Worm (Caenorhabditis elegans) whole organism, young adult: ENCODE data around the gene kap-1.
A peak's percentile ranks its signal among the peaks of the same experiment; 100 is the strongest.

Source experiments
- B0019.2 ChIP-seq: fragments of 200-800 bp; sonication (Bioruptor generic); conservative IDR thresholded peaks from 2 replicates; pipeline ENCODE4 v1.3.6; 2022; ENCODE audit warnings: missing genetic modification reagents, missing genetic modification characterization, missing compliant biosample characterization
- B0336.3 ChIP-seq: fragments of 200-800 bp; sonication (Bioruptor generic); IDR thresholded peaks from 2 replicates; pipeline ENCODE4 v1.3.6; 2022; ENCODE audit warnings: missing genetic modification characterization, missing compliant biosample characterization
- F10E7.11 ChIP-seq: sonication (generic microtip); optimal IDR thresholded peaks from 2 replicates; lab custom pipeline; 2017; ENCODE audit warnings: mild to moderate bottlenecking, missing genetic modification characterization, moderate library complexity, missing compliant biosample characterization
- F37B4.10 ChIP-seq: fragments of 200-800 bp; sonication (Bioruptor generic); IDR thresholded peaks from 2 replicates; pipeline ENCODE4 v1.3.6; 2022; ENCODE audit warnings: missing genetic modification characterization, missing compliant biosample characterization
- F55B11.4 ChIP-seq: sonication (generic microtip); optimal IDR thresholded peaks from 2 replicates; lab custom pipeline; 2016; ENCODE audit warnings: missing compliant biosample characterization, missing genetic modification characterization, borderline replicate concordance; ENCODE audit not compliant: insufficient read depth
- F57A8.1 ChIP-seq: fragments of 200-800 bp; sonication (Bioruptor generic); optimal IDR thresholded peaks from 2 replicates; lab custom pipeline; 2018; ENCODE audit warnings: mild to moderate bottlenecking, missing genetic modification characterization, moderate library complexity, missing compliant biosample characterization
- K11D2.4 ChIP-seq: fragments of 200-800 bp; sonication (Bioruptor generic); IDR thresholded peaks from 2 replicates; pipeline ENCODE4 v1.3.6; 2022; ENCODE audit warnings: missing genetic modification reagents, missing genetic modification characterization, missing compliant biosample characterization
- T07F8.4 ChIP-seq: sonication (generic microtip); optimal IDR thresholded peaks from 2 replicates; lab custom pipeline; 2016; ENCODE audit warnings: mild to moderate bottlenecking, missing genetic modification characterization, moderate library complexity, missing compliant biosample characterization
- ZK185.1 ChIP-seq: sonication (generic microtip); optimal IDR thresholded peaks from 2 replicates; lab custom pipeline; 2016; ENCODE audit warnings: mild to moderate bottlenecking, missing genetic modification characterization, missing compliant biosample characterization; ENCODE audit not compliant: poor library complexity, severe bottlenecking
- akir-1 ChIP-seq: fragments of 200-800 bp; sonication (Bioruptor generic); optimal IDR thresholded peaks from 2 replicates; lab custom pipeline; 2018; ENCODE audit warnings: mild to moderate bottlenecking, missing genetic modification characterization, moderate library complexity, missing compliant biosample characterization
- bed-1 ChIP-seq: fragments of 200-800 bp; sonication (Bioruptor generic); IDR thresholded peaks from 2 replicates; pipeline ENCODE4 v1.3.6; 2022; ENCODE audit warnings: missing genetic modification reagents, missing genetic modification characterization, missing compliant biosample characterization
- bed-2 ChIP-seq: fragments of 200-800 bp; sonication (Bioruptor generic); IDR thresholded peaks from 2 replicates; pipeline ENCODE4 v1.3.6; 2022; ENCODE audit warnings: missing genetic modification reagents, missing genetic modification characterization, missing compliant biosample characterization
- cebp-2 ChIP-seq: fragments of 200-800 bp; sonication (Bioruptor generic); IDR thresholded peaks from 2 replicates; pipeline ENCODE4 v1.3.6; 2022; ENCODE audit warnings: missing genetic modification characterization, missing compliant biosample characterization
- chd-7 ChIP-seq: sonication (generic microtip); optimal IDR thresholded peaks from 2 replicates; lab custom pipeline; 2016; ENCODE audit warnings: mild to moderate bottlenecking, missing genetic modification characterization, moderate library complexity, missing compliant biosample characterization
- die-1 ChIP-seq: sonication (generic microtip); optimal IDR thresholded peaks from 2 replicates; lab custom pipeline; 2016; ENCODE audit warnings: missing genotype, mild to moderate bottlenecking, missing genetic modification characterization, missing compliant biosample characterization
- egl-18 ChIP-seq: fragments of 200-800 bp; sonication (Bioruptor generic); IDR thresholded peaks from 2 replicates; pipeline ENCODE4 v1.3.6; 2022; ENCODE audit warnings: missing genetic modification reagents, missing genetic modification characterization, missing compliant biosample characterization
- egl-44 ChIP-seq: fragments of 200-800 bp; sonication (Bioruptor generic); IDR thresholded peaks from 2 replicates; pipeline ENCODE4 v1.3.6; 2022; ENCODE audit warnings: missing genetic modification reagents, missing genetic modification characterization, missing compliant biosample characterization
- egrh-3 ChIP-seq: fragments of 200-800 bp; sonication (Bioruptor generic); IDR thresholded peaks from 2 replicates; pipeline ENCODE4 v1.3.6; 2022; ENCODE audit warnings: missing genetic modification reagents, missing genetic modification characterization, missing compliant biosample characterization
- fkh-3 ChIP-seq: sonication (generic microtip); optimal IDR thresholded peaks from 2 replicates; lab custom pipeline; 2016; ENCODE audit warnings: mild to moderate bottlenecking, missing genetic modification characterization, missing compliant biosample characterization
- hsf-1 ChIP-seq: fragments of 200-800 bp; sonication (Bioruptor generic); IDR thresholded peaks from 2 replicates; pipeline ENCODE4 v1.3.6; 2022; ENCODE audit warnings: missing genetic modification reagents, missing genetic modification characterization, missing compliant biosample characterization
- let-607 ChIP-seq, 2 experiments: fragments of 200-800 bp in 1 of 2; sonication (Bioruptor generic) in 1 of 2; sonication (generic microtip) in 1 of 2; optimal IDR thresholded peaks; 2 replicates each; lab custom pipeline; 2016 to 2018; ENCODE audit warnings: mild to moderate bottlenecking in 2 of 2, missing compliant biosample characterization in 2 of 2, missing genetic modification characterization in 2 of 2, moderate library complexity in 2 of 2, missing genotype in 1 of 2
- lin-54 ChIP-seq: fragments of 200-800 bp; sonication (Bioruptor generic); optimal IDR thresholded peaks from 2 replicates; lab custom pipeline; 2018; ENCODE audit warnings: mild to moderate bottlenecking, missing genetic modification characterization, missing compliant biosample characterization
- madf-10 ChIP-seq: sonication (generic microtip); optimal IDR thresholded peaks from 2 replicates; lab custom pipeline; 2016; ENCODE audit warnings: mild to moderate bottlenecking, missing genetic modification characterization, missing compliant biosample characterization
- mcd-1 ChIP-seq: fragments of 200-800 bp; sonication (Bioruptor generic); IDR thresholded peaks from 2 replicates; pipeline ENCODE4 v1.3.6; 2022; ENCODE audit warnings: missing genetic modification reagents, missing genetic modification characterization, missing compliant biosample characterization
- mxl-1 ChIP-seq: sonication (generic microtip); optimal IDR thresholded peaks from 2 replicates; lab custom pipeline; 2016; ENCODE audit warnings: missing genetic modification characterization, missing compliant biosample characterization
- nhr-120 ChIP-seq: fragments of 200-800 bp; sonication (Bioruptor generic); IDR thresholded peaks from 2 replicates; pipeline ENCODE4 v1.3.6; 2022; ENCODE audit warnings: missing genetic modification characterization, missing compliant biosample characterization
- nhr-90 ChIP-seq: sonication (generic microtip); optimal IDR thresholded peaks from 2 replicates; lab custom pipeline; 2016; ENCODE audit warnings: missing genotype, mild to moderate bottlenecking, missing genetic modification characterization, missing compliant biosample characterization
- pbrm-1 ChIP-seq: fragments of 200-800 bp; sonication (Bioruptor generic); IDR thresholded peaks from 2 replicates; pipeline ENCODE4 v1.3.6; 2022; ENCODE audit warnings: missing genetic modification reagents, missing genetic modification characterization, missing compliant biosample characterization
- snpc-1.3 ChIP-seq: sonication (generic microtip); optimal IDR thresholded peaks from 2 replicates; lab custom pipeline; 2017; ENCODE audit warnings: missing genetic modification characterization, mild to moderate bottlenecking, missing compliant biosample characterization, antibody characterized with exemption, moderate library complexity, missing genotype, missing genetic modification reagents; ENCODE audit not compliant: insufficient read depth
- tbp1 ChIP-seq: fragments of 200-800 bp; sonication (Bioruptor generic); optimal IDR thresholded peaks from 2 replicates; lab custom pipeline; 2018; ENCODE audit warnings: mild to moderate bottlenecking, missing genetic modification characterization, missing compliant biosample characterization
- tlf-1 ChIP-seq: fragments of 200-800 bp; sonication (Bioruptor generic); optimal IDR thresholded peaks from 2 replicates; lab custom pipeline; 2018; ENCODE audit warnings: mild to moderate bottlenecking, missing genetic modification characterization, missing compliant biosample characterization
- unc-130 ChIP-seq: sonication (generic microtip); optimal IDR thresholded peaks from 2 replicates; lab custom pipeline; 2016; ENCODE audit warnings: missing genetic modification reagents, missing genetic modification characterization, missing compliant biosample characterization
- zfh-2 ChIP-seq: fragments of 200-800 bp; sonication (Bioruptor generic); conservative IDR thresholded peaks from 2 replicates; pipeline ENCODE4 v1.3.6; 2022; ENCODE audit warnings: missing genetic modification reagents, missing genetic modification characterization, missing compliant biosample characterization
- zim-3 ChIP-seq: sonication (generic microtip); optimal IDR thresholded peaks from 2 replicates; lab custom pipeline; 2017; ENCODE audit warnings: mild to moderate bottlenecking, missing genetic modification characterization, moderate library complexity, missing compliant biosample characterization

The kap-1 gene

ce11 chrIII:7378522-7378921, 39.9 kb downstream of the kap-1 start:
- TF ChIP-seq hsf-1: 0 out of 2 replicates have a peak, but pooled peaks have one; percentile 36
- no peak for TF ChIP-seq die-1 (tag; lab: Kevin White, UChicago)

ce11 chrIII:7378945-7379344, 40.3 kb downstream of the kap-1 start, which contains the start of gene T20B12.7:
T20B12.7 (minus strand) TSS chrIII:7379045.
- TF ChIP-seq tlf-1 (GFP tag; lab: Kevin White, UChicago) (no peak), egrh-3 (GFP tag; lab: Robert Waterston, UW) (no peak), pbrm-1 (GFP tag; lab: Robert Waterston, UW) (0 out of 2 replicates have a peak, but pooled peaks have one; percentile 8), zfh-2 (GFP tag; lab: Robert Waterston, UW) (no peak), madf-10 (tag; lab: Kevin White, UChicago) (no peak), cebp-2 (GFP tag; lab: Robert Waterston, UW) (no peak), bed-1 (GFP tag; lab: Robert Waterston, UW) (no peak), egl-44 (GFP tag; lab: Robert Waterston, UW) (no peak), nhr-120 (no peak), fkh-3 (tag; lab: Kevin White, UChicago) (no peak), T07F8.4 (no peak), F37B4.10 (GFP tag; lab: Robert Waterston, UW) (no peak), F10E7.11 (tag; lab: Kevin White, UChicago) (no peak), tbp1 (GFP tag; lab: Kevin White, UChicago) (peak; percentile 60), B0336.3 (GFP tag; lab: Robert Waterston, UW) (no peak), lin-54 (GFP tag; lab: Kevin White, UChicago) (no peak), unc-130 (GFP tag; lab: Kevin White, UChicago) (no peak), nhr-90 (tag; lab: Kevin White, UChicago) (no peak)

- TF ChIP-seq B0019.2 (GFP tag; lab: Robert Waterston, UW) (no peak), chd-7 (tag; lab: Kevin White, UChicago) (no peak), ZK185.1 (tag; lab: Kevin White, UChicago) (no peak), akir-1 (no peak), egl-18 (GFP tag; lab: Robert Waterston, UW) (no peak), F37B4.10 (GFP tag; lab: Robert Waterston, UW) (no peak), K11D2.4 (GFP tag; lab: Robert Waterston, UW) (no peak), snpc-1.3 (tag; lab: Kevin White, UChicago) (no peak), F57A8.1 (GFP tag; lab: Kevin White, UChicago) (no peak), let-607 (tag; optimal IDR thresholded peaks at IDR 0.05; lab: Kevin White, UChicago) (no peak), mcd-1 (GFP tag; lab: Robert Waterston, UW) (no peak), hsf-1 (no peak), bed-2 (no peak), zim-3 (tag; lab: Kevin White, UChicago) (no peak), F55B11.4 (tag; lab: Kevin White, UChicago) (no peak), mxl-1 (tag; lab: Kevin White, UChicago) (no peak)
Measured at ce11 chrIII:7380120-7380519, 41.5 kb downstream of the kap-1 start.
